Worm (Caenorhabditis elegans): ENCODE data around the gene rabn-5.

rabn-5 gene

ce11 chrIII:5908408-5908807 is 44.1 kb downstream of the rabn-5 start, which contains the start of gene C28H8.3:
TSS of gene C28H8.3 (plus strand) at chrIII:5908700.
- TF ChIP-seq him-1 (tag; optimal IDR thresholded peaks at IDR 0.05) (no peak), dao-5 (tag; optimal IDR thresholded peaks at IDR 0.05) (no peak), W03F9.2 (tag; optimal IDR thresholded peaks at IDR 0.05) (no peak)

- no peak for TF ChIP-seq W03F9.2 (tag; optimal IDR thresholded peaks at IDR 0.05)
- TF ChIP-seq him-1 (tag; optimal IDR thresholded peaks at IDR 0.05) = no peak
- TF ChIP-seq dao-5 (tag; optimal IDR thresholded peaks at IDR 0.05) = no peak
Observed at ce11 chrIII:5914717-5915116, 50.4 kb downstream of the rabn-5 start.

- TF ChIP-seq dao-5 (tag; optimal IDR thresholded peaks at IDR 0.05) = no peak
Observed at ce11 chrIII:5915926-5916325, 51.6 kb downstream of the rabn-5 start.

Data from whole organism, L4/young adult.